Worm (Caenorhabditis elegans) whole organism, L4 larva: ENCODE data around the gene ZC190.10.
"Not testable (repeated sequence)": the region's sequence is repeated elsewhere in the genome, so short reads cannot be mapped to it uniquely, and the experiment has no call there.

ENCODE experiments used
- ZK546.5 ChIP-seq, 2 experiments: sonication (generic microtip); optimal IDR thresholded peaks; 2 replicates each; lab custom pipeline; 2017; ENCODE audit warnings: missing biosample characterization in 2 of 2, missing genetic modification characterization in 2 of 2
- arid-1 ChIP-seq: fragments of 200-800 bp; sonication (Bioruptor generic); conservative IDR thresholded peaks from 2 replicates; pipeline ENCODE4 v1.3.6; 2022; ENCODE audit warnings: missing genetic modification reagents, missing genetic modification characterization, missing compliant biosample characterization
- dmd-8 ChIP-seq: fragments of 200-800 bp; sonication (Bioruptor generic); IDR thresholded peaks from 2 replicates; pipeline ENCODE4 v1.3.6; 2022; ENCODE audit warnings: missing genetic modification characterization, missing compliant biosample characterization
- dpl-1 ChIP-seq: fragments of 150-350 bp; optimal IDR thresholded peaks from 2 replicates; lab custom pipeline; 2014; ENCODE audit warnings: missing biosample characterization, missing genetic modification reagents, missing genetic modification characterization
- fos-1 ChIP-seq: fragments of 150-350 bp; optimal IDR thresholded peaks from 2 replicates; lab custom pipeline; 2014; ENCODE audit warnings: missing biosample characterization, missing genetic modification characterization
- lin-15B ChIP-seq: fragments of 150-350 bp; sonication (generic microtip); optimal IDR thresholded peaks from 3 replicates; lab custom pipeline; 2014; ENCODE audit warnings: missing biosample characterization, missing genetic modification characterization
- mdl-1 ChIP-seq, 2 experiments: fragments of 150-350 bp in 1 of 2; sonication (generic microtip) in 1 of 2; optimal IDR thresholded peaks; 2 replicates each; lab custom pipeline; 2014 to 2017; ENCODE audit warnings: missing biosample characterization in 2 of 2, missing genetic modification characterization in 2 of 2
- mep-1 ChIP-seq: fragments of 150-350 bp; sonication (generic microtip); optimal IDR thresholded peaks from 3 replicates; lab custom pipeline; 2014; ENCODE audit warnings: missing biosample characterization, missing genetic modification characterization
- nhr-11 ChIP-seq: fragments of 150-350 bp; optimal IDR thresholded peaks from 2 replicates; lab custom pipeline; 2014; ENCODE audit warnings: missing biosample characterization, missing genetic modification characterization
- pqm-1 ChIP-seq: sonication (generic microtip); optimal IDR thresholded peaks from 2 replicates; lab custom pipeline; 2017; ENCODE audit warnings: missing biosample characterization, missing genetic modification characterization
- zfp-3 ChIP-seq: fragments of 200-800 bp; sonication (Bioruptor generic); conservative IDR thresholded peaks from 2 replicates; pipeline ENCODE4 v1.3.6; 2022; ENCODE audit warnings: missing genetic modification reagents, missing genetic modification characterization, missing compliant biosample characterization

DNA sequence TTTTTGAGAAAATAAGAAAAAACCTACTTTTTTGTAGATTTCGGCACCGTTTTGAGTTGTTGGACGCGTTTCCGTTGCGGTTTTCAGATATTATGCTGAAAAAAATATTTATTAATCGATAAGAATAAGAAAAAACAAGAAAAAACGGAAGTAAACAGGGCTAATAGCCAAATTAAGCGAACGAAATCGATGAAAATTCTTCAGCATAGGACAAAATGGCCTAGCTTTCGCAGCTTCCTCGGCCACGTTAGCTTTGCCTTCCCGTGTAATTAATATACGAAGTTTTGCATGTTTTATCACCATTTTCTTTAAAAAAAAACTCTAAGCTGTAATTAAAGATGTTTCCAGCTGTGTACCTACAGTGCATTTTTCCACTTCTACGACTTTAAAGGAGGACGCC, at the start of gene ZC190.10:
- not testable (repeated sequence) for TF ChIP-seq fos-1 (tag; lab: Kevin White, UChicago); pqm-1 (tag; lab: Kevin White, UChicago); ZK546.5 (tag; optimal IDR thresholded peaks at IDR 0.05; lab: Kevin White, UChicago); dmd-8 (GFP tag; lab: Robert Waterston, UW); nhr-11 (tag; lab: Kevin White, UChicago); zfp-3 (GFP tag; lab: Robert Waterston, UW); dpl-1 (GFP tag; lab: Kevin White, UChicago); lin-15B (tag; lab: Kevin White, UChicago); mep-1 (tag; lab: Kevin White, UChicago); mdl-1 (tag; optimal IDR thresholded peaks at IDR 0.05; lab: Kevin White, UChicago); arid-1 (GFP tag; lab: Robert Waterston, UW)
